Fruit fly (Drosophila melanogaster): ENCODE data around the gene snsl.

The snsl gene

dm6 chr2L:4861503-4861902 lies 45.1 kb downstream of the snsl start (continued):
- TF ChIP-seq fu2 (GFP tag; optimal IDR thresholded peaks at IDR 0.05) (no peak), CG12219 (GFP tag; optimal IDR thresholded peaks at IDR 0.05) (no peak), en (GFP tag; optimal IDR thresholded peaks at IDR 0.05) (no peak), psq (GFP tag; optimal IDR thresholded peaks at IDR 0.05) (no peak), Dfd (GFP tag; optimal IDR thresholded peaks at IDR 0.05) (no peak), HLHmδ (GFP tag; optimal IDR thresholded peaks at IDR 0.05) (no peak), D19B (GFP tag; optimal IDR thresholded peaks at IDR 0.05) (no peak), cad (GFP tag; optimal IDR thresholded peaks at IDR 0.05) (no peak), Dll (GFP tag; IDR thresholded peaks at IDR 0.05; ENCODE audit: partially characterized antibody) (no peak), Nf-YA (GFP tag; IDR thresholded peaks at IDR 0.05) (no peak), CG14441 (GFP tag; IDR thresholded peaks at IDR 0.05) (peak; percentile 79), fd3F (GFP tag; optimal IDR thresholded peaks at IDR 0.05) (no peak), CG7928 (GFP tag; optimal IDR thresholded peaks at IDR 0.05) (no peak), CG1529 (GFP tag; optimal IDR thresholded peaks at IDR 0.05) (no peak), Blimp-1 (GFP tag; optimal IDR thresholded peaks at IDR 0.05) (no peak), Optix (GFP tag; IDR thresholded peaks at IDR 0.05) (peak; percentile 31; the same call in 1 of the 3 replicates), CG2712 (tag; optimal IDR thresholded peaks at IDR 0.05) (no peak), CG11247 (GFP tag; IDR thresholded peaks at IDR 0.05) (no peak), CG7372 (GFP tag; IDR thresholded peaks at IDR 0.05) (peak; percentile 51), tgo (GFP tag; IDR thresholded peaks at IDR 0.05) (peak; percentile 23; the same call in 1 of the 3 replicates), chm (GFP tag; IDR thresholded peaks at IDR 0.05) (no peak), Rx (GFP tag; IDR thresholded peaks at IDR 0.05) (peak; percentile 57; the same call in 1 of the 2 replicates), Sin3A (optimal IDR thresholded peaks at IDR 0.05) (no peak), CG11456 (GFP tag; IDR thresholded peaks at IDR 0.05) (no peak), CG6791 (GFP tag; IDR thresholded peaks at IDR 0.05; ENCODE audit: partially characterized antibody) (no peak), CG8944 (GFP tag; optimal IDR thresholded peaks at IDR 0.05) (no peak), CG6683 (GFP tag; optimal IDR thresholded peaks at IDR 0.05) (no peak), unpg (GFP tag; optimal IDR thresholded peaks at IDR 0.05) (no peak), Atf-2 (GFP tag; optimal IDR thresholded peaks at IDR 0.05) (no peak), gsb (GFP tag; IDR thresholded peaks at IDR 0.05) (peak; percentile 62; the same call in 1 of the 2 replicates), CG17612 (GFP tag; IDR thresholded peaks at IDR 0.05) (no peak), nom (GFP tag; optimal IDR thresholded peaks at IDR 0.05) (no peak), Nf-YC (tag; optimal IDR thresholded peaks at IDR 0.05) (no peak), CG17568 (GFP tag; optimal IDR thresholded peaks at IDR 0.05) (no peak), CG15479 (GFP tag; optimal IDR thresholded peaks at IDR 0.05) (no peak), lab (GFP tag; optimal IDR thresholded peaks at IDR 0.05) (peak; percentile 76), prd (optimal IDR thresholded peaks at IDR 0.05) (no peak), prd (GFP tag; IDR thresholded peaks at IDR 0.05) (peak; percentile 76; the same call in 2 of the 3 replicates), CG9609 (GFP tag; optimal IDR thresholded peaks at IDR 0.05) (no peak), CG31388 (GFP tag; optimal IDR thresholded peaks at IDR 0.05) (no peak), Med (GFP tag) (no peak), CG18599 (GFP tag; optimal IDR thresholded peaks at IDR 0.05) (peak; percentile 78), Bgb (GFP tag; IDR thresholded peaks at IDR 0.05; ENCODE audit: partially characterized antibody) (no peak), nmo (GFP tag; optimal IDR thresholded peaks at IDR 0.05) (no peak), CG4404 (GFP tag; IDR thresholded peaks at IDR 0.05) (peak; percentile 31; the same call in 1 of the 2 replicates), CG7963 (GFP tag; IDR thresholded peaks at IDR 0.05; ENCODE audit: partially characterized antibody) (no peak), kay (GFP tag; optimal IDR thresholded peaks at IDR 0.05) (no peak), sug (tag; optimal IDR thresholded peaks at IDR 0.05) (no peak), seq (GFP tag; IDR thresholded peaks at IDR 0.05) (no peak), CG8089 (GFP tag; optimal IDR thresholded peaks at IDR 0.05) (no peak), pros (GFP tag; optimal IDR thresholded peaks at IDR 0.05) (no peak), CG4854 (GFP tag; optimal IDR thresholded peaks at IDR 0.05) (no peak)

All from whole organism, embryonic.